Fruit fly (Drosophila melanogaster) ovary, adult (tissue): Measurements from ENCODE around the gene CG14062.

Experiments used
- CG17801 ChIP-seq: fragments of 200-800 bp; optimal IDR thresholded peaks from 2 replicates; lab custom pipeline; 2019; ENCODE audit warnings: missing biosample characterization, mild to moderate bottlenecking, missing genetic modification characterization, moderate library complexity; ENCODE audit not compliant: partially characterized antibody

Gene CG14062

dm6 chr3R:28636111-28636510, 6.6 kb downstream of the CG14062 start, which contains the start of gene CG9988:
CG9988 (plus strand) TSS chr3R:28636411.
- TF ChIP-seq CG17801 (GFP tag; lab: Kevin White, UChicago): no peak

- TF ChIP-seq CG17801 (GFP tag; lab: Kevin White, UChicago): no peak
Observed at dm6 chr3R:28634981-28635930, 7.4 kb downstream of the CG14062 start, which contains the start of gene CG10011. CG10011 (minus strand) TSS chr3R:28635099.

dm6 chr3R:28634261-28634980, 8.3 kb downstream of the CG14062 start:
- TF ChIP-seq CG17801 (GFP tag; lab: Kevin White, UChicago): no peak

dm6 chr3R:28633746-28634145, 8.9 kb downstream of the CG14062 start:
- peak; percentile 80 for TF ChIP-seq CG17801 (GFP tag; lab: Kevin White, UChicago)

dm6 chr3R:28631753-28632152, 10.9 kb downstream of the CG14062 start:
- no peak for TF ChIP-seq CG17801 (GFP tag; lab: Kevin White, UChicago)

dm6 chr3R:28630861-28631260, 11.8 kb downstream of the CG14062 start:
- no peak for TF ChIP-seq CG17801 (GFP tag; lab: Kevin White, UChicago)

- TF ChIP-seq CG17801 (GFP tag; lab: Kevin White, UChicago): no peak
Observed at dm6 chr3R:28630092-28630491, 12.6 kb downstream of the CG14062 start.

dm6 chr3R:28629186-28629979, 13.3 kb downstream of the CG14062 start:
- TF ChIP-seq CG17801 (GFP tag; lab: Kevin White, UChicago): no peak

- no peak for TF ChIP-seq CG17801 (GFP tag; lab: Kevin White, UChicago)
Observed at dm6 chr3R:28628696-28629095, 14.0 kb downstream of the CG14062 start.

- TF ChIP-seq CG17801 (GFP tag; lab: Kevin White, UChicago): no peak
Observed at dm6 chr3R:28627267-28627666, 15.4 kb downstream of the CG14062 start.

- no peak for TF ChIP-seq CG17801 (GFP tag; lab: Kevin White, UChicago)
Observed at dm6 chr3R:28623564-28623963, 19.1 kb downstream of the CG14062 start.

dm6 chr3R:28623115-28623514, 19.6 kb downstream of the CG14062 start:
- no peak for TF ChIP-seq CG17801 (GFP tag; lab: Kevin White, UChicago)

- TF ChIP-seq CG17801 (GFP tag; lab: Kevin White, UChicago): no peak
Observed at dm6 chr3R:28620813-28621212, 21.9 kb downstream of the CG14062 start.

- TF ChIP-seq CG17801 (GFP tag; lab: Kevin White, UChicago): no peak
Observed at dm6 chr3R:28605835-28606234, 36.9 kb downstream of the CG14062 start, which contains the start of gene CG9986. CG9986 (plus strand) TSS chr3R:28606079.
